Worm (Caenorhabditis elegans) whole organism, L4 larva: ENCODE results near the gene npp-15.

Experiments used
- ama-1 ChIP-seq: fragments of 150-350 bp; optimal IDR thresholded peaks from 2 replicates; lab custom pipeline; 2014; ENCODE audit warnings: inconsistent platforms, mixed read lengths
- fkh-10 ChIP-seq: fragments of 150-350 bp; optimal IDR thresholded peaks from 2 replicates; lab custom pipeline; 2014; ENCODE audit warnings: missing biosample characterization, missing genetic modification reagents, missing genetic modification characterization
- hlh-30 ChIP-seq: sonication (generic microtip); optimal IDR thresholded peaks from 2 replicates; lab custom pipeline; 2017; ENCODE audit warnings: antibody characterized with exemption, mild to moderate bottlenecking, missing genetic modification characterization, missing compliant biosample characterization; ENCODE audit not compliant: insufficient read depth
- jun-1 ChIP-seq: fragments of 150-350 bp; optimal IDR thresholded peaks from 2 replicates; lab custom pipeline; 2014; ENCODE audit warnings: missing biosample characterization, missing genetic modification reagents, missing genetic modification characterization
- lir-3 ChIP-seq: sonication (generic microtip); optimal IDR thresholded peaks from 2 replicates; lab custom pipeline; 2016; ENCODE audit warnings: mild to moderate bottlenecking, missing genetic modification characterization, missing compliant biosample characterization
- madf-5 ChIP-seq, 2 experiments: fragments of 200-800 bp; sonication (Bioruptor generic); IDR thresholded peaks; 2 replicates each; pipeline ENCODE4 v1.3.6; 2022; ENCODE audit warnings: missing compliant biosample characterization in 2 of 2, missing genetic modification characterization in 2 of 2
- nhr-6 ChIP-seq: fragments of 150-350 bp; optimal IDR thresholded peaks from 2 replicates; lab custom pipeline; 2014; ENCODE audit warnings: missing biosample characterization, missing genetic modification characterization
- saeg-2 ChIP-seq: fragments of 200-800 bp; sonication (Bioruptor generic); IDR thresholded peaks from 2 replicates; pipeline ENCODE4 v1.3.6; 2022; ENCODE audit warnings: missing genetic modification reagents, missing genetic modification characterization, missing compliant biosample characterization

- TF ChIP-seq nhr-6 (tag; lab: Kevin White, UChicago) (no peak), ama-1 (lab: Kevin White, UChicago) (no peak), hlh-30 (tag; lab: Kevin White, UChicago) (no peak), lir-3 (tag; lab: Kevin White, UChicago) (no peak), jun-1 (tag; lab: Kevin White, UChicago) (no peak), fkh-10 (GFP tag; lab: Kevin White, UChicago) (no peak), saeg-2 (no peak), madf-5 (GFP tag; IDR thresholded peaks at IDR 0.05; lab: Robert Waterston, UW) (no peak)
Measured at ce11 chrIII:7907515-7907914, 21.3 kb upstream of the npp-15 start, which contains the start of gene pcp-5.
